Worm (Caenorhabditis elegans): ENCODE results near the gene C01G5.7.

DNA sequence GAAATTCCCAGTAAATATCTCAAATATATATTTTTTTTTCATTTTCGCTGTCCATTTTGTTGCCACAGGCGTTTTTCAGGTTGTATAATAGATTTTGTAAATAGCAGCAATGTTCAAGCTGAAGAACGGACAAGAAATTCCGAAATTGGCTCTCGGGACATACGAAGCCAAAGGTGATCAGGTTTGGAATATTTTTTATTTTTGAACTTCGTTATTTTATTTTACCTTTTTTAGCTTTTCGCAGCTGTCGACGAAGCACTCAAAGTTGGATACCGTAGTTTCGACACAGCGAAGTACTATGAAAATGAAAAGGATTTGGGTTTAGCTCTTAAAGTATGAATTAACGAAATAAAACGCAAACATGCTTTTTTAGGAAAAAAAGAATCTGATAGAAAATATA, 6.6 kb downstream of the C01G5.7 start, which contains the start of gene C01G5.5:
- TF ChIP-seq egl-27 (tag; optimal IDR thresholded peaks at IDR 0.05) = no peak
- TF ChIP-seq fos-1 (tag; optimal IDR thresholded peaks at IDR 0.05) = no peak
- no peak for TF ChIP-seq zag-1 (tag; optimal IDR thresholded peaks at IDR 0.05)
- no peak for TF ChIP-seq nhr-237 (tag; optimal IDR thresholded peaks at IDR 0.05)
- no peak for TF ChIP-seq zfp-3 (GFP tag; conservative IDR thresholded peaks at IDR 0.05)

Data from whole organism, L4 larva.